Worm (Caenorhabditis elegans) whole organism, L4 larva: ENCODE measurements around the gene Y37H2A.13.

Experiments
- fkh-10 ChIP-seq: fragments of 150-350 bp; optimal IDR thresholded peaks from 2 replicates; lab custom pipeline; 2014; ENCODE audit warnings: missing biosample characterization, missing genetic modification reagents, missing genetic modification characterization
- lin-39 ChIP-seq: fragments of 150-350 bp; optimal IDR thresholded peaks from 2 replicates; lab custom pipeline; 2014; ENCODE audit warnings: missing biosample characterization, missing genetic modification reagents, missing genetic modification characterization
- nhr-28 ChIP-seq: fragments of 150-350 bp; optimal IDR thresholded peaks from 2 replicates; lab custom pipeline; 2014; ENCODE audit warnings: missing biosample characterization, missing genetic modification characterization
- tra-1 ChIP-seq: fragments of 200-800 bp; sonication (Bioruptor generic); IDR thresholded peaks from 2 replicates; pipeline ENCODE4 v1.3.6; 2022; ENCODE audit warnings: missing genetic modification reagents, missing genetic modification characterization, missing compliant biosample characterization
- unc-62 ChIP-seq, 3 experiments: fragments of 150-350 bp in 1 of 3; sonication (generic microtip); optimal IDR thresholded peaks in 2 of 3; peaks in 1 of 3; 1 replicate in 1 of 3; 2 replicates in 2 of 3; lab custom pipeline; 2014 to 2017; ENCODE audit warnings: missing biosample characterization in 3 of 3, missing genetic modification characterization in 3 of 3, missing genetic modification reagents in 3 of 3, missing genotype in 1 of 3
- ztf-11 ChIP-seq: fragments of 150-350 bp; optimal IDR thresholded peaks from 2 replicates; lab custom pipeline; 2014; ENCODE audit warnings: missing biosample characterization, missing genetic modification characterization

- TF ChIP-seq ztf-11 (no peak), lin-39 (tag; lab: Kevin White, UChicago) (no peak), nhr-28 (tag; lab: Kevin White, UChicago) (no peak), unc-62 (GFP tag; optimal IDR thresholded peaks at IDR 0.05 in 1 of 2; lab: Kevin White, UChicago) (no peak), unc-62 (tag; optimal IDR thresholded peaks at IDR 0.05; lab: Kevin White, UChicago) (no peak), fkh-10 (no peak), tra-1 (GFP tag; lab: Robert Waterston, UW) (no peak)
Measured at ce11 chrV:18133177-18133576, 9.5 kb upstream of the Y37H2A.13 start, which contains the start of gene Y37H2A.18.
